Worm (Caenorhabditis elegans): ENCODE results near the gene nstp-8.

Gene nstp-8

DNA sequence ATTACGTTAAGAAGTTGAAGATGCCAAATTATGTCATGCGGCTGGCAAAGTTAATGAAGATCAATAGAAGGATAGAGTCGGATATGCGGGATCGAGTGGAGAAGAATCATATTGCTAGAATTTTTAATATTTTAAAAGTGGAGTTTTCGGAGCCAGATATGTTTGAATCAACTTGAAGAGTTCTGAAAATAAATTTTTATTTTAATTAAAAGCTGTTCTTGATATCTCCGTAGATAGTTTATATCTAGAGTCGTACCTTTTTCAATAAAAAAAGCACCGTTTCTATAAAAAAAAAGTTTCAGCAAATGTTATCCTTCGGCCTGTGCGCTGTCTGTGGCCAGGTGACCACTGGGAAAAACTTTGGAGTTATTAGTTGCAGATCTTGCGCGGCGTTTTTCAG lies 17.7 kb downstream of the nstp-8 start, which contains the start of gene nhr-96 (continued):
- no peak for TF ChIP-seq egl-44 (GFP tag; IDR thresholded peaks at IDR 0.05)
- no peak for TF ChIP-seq ceh-79 (tag; optimal IDR thresholded peaks at IDR 0.05)
- no peak for TF ChIP-seq snpc-3.4 (tag; optimal IDR thresholded peaks at IDR 0.05)
- no peak for TF ChIP-seq akir-1 (GFP tag; optimal IDR thresholded peaks at IDR 0.05)

DNA sequence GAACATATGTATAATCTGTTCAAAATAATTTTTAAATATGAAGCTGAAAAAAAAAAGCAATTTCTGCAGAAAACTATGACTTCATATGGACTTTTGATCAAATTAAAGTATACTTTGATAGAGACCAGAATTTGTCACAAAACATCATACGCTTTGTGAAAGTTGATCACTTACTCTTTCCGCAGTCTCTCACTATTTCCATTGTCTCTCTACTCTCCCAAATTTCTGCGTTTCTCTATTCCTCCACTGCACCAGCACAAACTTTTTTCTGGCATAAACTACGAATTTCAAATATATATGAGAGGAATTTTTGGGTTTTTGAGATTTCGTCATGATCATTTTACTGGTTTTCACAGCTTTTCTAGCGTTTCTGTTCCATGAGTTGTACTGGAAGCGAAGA lies 20.4 kb downstream of the nstp-8 start, which contains the start of gene cyp-33C4:
Gene cyp-33C4 (plus strand): TSS at position 293 of the 400 bp plus-strand sequence.
- TF ChIP-seq cebp-1 (GFP tag; IDR thresholded peaks at IDR 0.05) (0 out of 2 replicates have a peak, but pooled peaks have one; percentile 27), cebp-1 (tag; optimal IDR thresholded peaks at IDR 0.05) (peak; percentile 55), snpc-1.1 (tag; optimal IDR thresholded peaks at IDR 0.05; ENCODE audit: insufficient read depth) (no peak), nhr-80 (tag; optimal IDR thresholded peaks at IDR 0.05) (peak; percentile 33), hmg-1.2 (GFP tag; IDR thresholded peaks at IDR 0.05) (peak; percentile 71; the same call in 1 of the 2 replicates)

DNA sequence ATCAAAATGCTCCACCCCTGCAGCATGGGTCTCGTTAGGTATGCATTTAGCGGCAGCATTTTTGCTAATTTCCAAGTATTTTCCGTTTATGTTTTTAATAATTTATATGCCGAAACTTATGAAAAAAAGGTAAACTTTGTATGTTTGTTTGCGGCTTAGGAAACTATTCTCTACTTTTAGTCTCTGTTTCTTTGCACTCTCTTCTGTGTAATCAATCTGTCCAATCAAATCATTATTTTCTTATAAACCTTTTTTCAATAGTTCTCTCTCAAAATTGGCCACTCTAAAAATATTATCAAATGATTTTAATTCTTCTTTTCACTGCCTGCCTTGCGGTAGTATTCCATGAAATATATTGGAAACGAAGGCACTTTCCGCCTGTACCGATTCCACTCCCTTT lies 22.6 kb downstream of the nstp-8 start:
- TF ChIP-seq T26A5.8 (tag; optimal IDR thresholded peaks at IDR 0.05) (no peak), tlf-1 (GFP tag; optimal IDR thresholded peaks at IDR 0.05) (no peak), T07F8.4 (tag; optimal IDR thresholded peaks at IDR 0.05) (no peak), unc-130 (GFP tag; optimal IDR thresholded peaks at IDR 0.05) (no peak)

DNA sequence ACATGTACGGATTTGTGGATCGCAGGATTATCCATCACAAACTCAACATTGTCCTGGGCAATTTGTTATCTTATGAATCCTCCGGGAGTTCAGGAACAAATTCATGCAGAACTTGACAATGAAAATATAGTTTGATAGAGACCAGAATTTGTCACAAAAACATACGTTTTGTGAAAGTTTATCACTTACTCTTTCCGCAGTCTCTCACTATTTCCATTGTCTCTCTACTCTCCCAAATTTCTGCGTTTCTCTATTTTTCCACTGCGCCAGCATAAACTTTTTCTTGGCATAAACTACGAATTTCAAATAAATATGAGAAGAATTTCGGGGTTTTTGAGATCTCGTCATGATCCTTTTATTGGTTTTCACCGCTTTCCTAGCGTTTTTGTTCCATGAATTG lies 27.2 kb downstream of the nstp-8 start, which contains the start of gene cyp-33C3:
Gene cyp-33C3 (plus strand): TSS at position 149 of the 400 bp plus-strand sequence.
- TF ChIP-seq hmg-1.2 (GFP tag; IDR thresholded peaks at IDR 0.05) = peak; percentile 41; the same call in 1 of the 2 replicates
- no peak for TF ChIP-seq ztf-6 (GFP tag; IDR thresholded peaks at IDR 0.05)
- TF ChIP-seq T07F8.4 (tag; optimal IDR thresholded peaks at IDR 0.05) = no peak

DNA sequence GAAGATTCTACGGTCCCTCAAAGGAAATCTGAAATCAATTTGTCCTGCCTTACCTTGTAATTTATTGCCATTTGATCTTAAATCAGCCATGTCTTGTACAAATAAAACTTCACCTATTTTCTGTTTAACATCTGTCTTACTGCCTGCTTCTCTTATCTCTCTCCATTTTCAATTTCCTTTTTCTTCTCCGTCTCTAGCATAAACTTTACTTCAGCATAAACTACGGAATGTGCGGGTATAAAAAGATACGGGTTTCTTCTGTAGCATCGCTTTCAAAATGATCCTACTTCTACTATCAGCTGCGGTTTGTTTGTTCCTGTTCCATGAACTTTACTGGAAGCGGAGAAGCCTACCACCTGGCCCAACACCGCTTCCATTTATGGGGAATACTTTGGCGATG lies 29.3 kb downstream of the nstp-8 start, which contains the start of gene cyp-33C5:
Gene cyp-33C5 (plus strand): TSS at position 254 of the 400 bp plus-strand sequence.
- TF ChIP-seq ztf-26 (tag; optimal IDR thresholded peaks at IDR 0.05) (no peak), nhr-80 (tag; optimal IDR thresholded peaks at IDR 0.05) (peak; percentile 4), F55B11.4 (tag; optimal IDR thresholded peaks at IDR 0.05; ENCODE audit: borderline replicate concordance, insufficient read depth) (no peak), ztf-6 (GFP tag; IDR thresholded peaks at IDR 0.05) (no peak), hmg-1.2 (GFP tag; IDR thresholded peaks at IDR 0.05) (peak; percentile 80; the same call in 1 of the 2 replicates)

DNA sequence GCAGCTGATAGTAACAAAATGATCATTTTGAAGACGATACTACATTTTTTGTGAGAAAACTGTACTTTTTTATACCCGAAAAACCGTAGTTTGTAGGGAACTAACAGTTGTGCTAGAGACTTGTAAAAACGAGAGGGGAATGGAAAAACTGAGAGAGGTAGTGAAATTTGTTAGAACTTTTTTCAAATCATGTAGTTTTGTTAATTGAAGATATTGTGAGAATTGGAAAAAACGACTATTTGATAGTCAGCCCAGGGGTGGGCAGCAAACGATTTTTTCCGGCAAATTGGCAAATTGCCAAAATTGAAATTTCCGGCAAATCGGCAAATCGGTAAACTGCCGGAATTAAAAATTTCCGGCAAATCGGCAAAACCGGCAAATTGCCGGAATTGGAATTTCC lies 33.9 kb downstream of the nstp-8 start, which contains the start of gene cyp-33C6:
Gene cyp-33C6 (minus strand): TSS at position 101 of the 400 bp plus-strand sequence.
- TF ChIP-seq ztf-26 (tag; optimal IDR thresholded peaks at IDR 0.05) = no peak
- TF ChIP-seq ama-1 (optimal IDR thresholded peaks at IDR 0.05) = no peak
- no peak for TF ChIP-seq ama-1 (GFP tag; optimal IDR thresholded peaks at IDR 0.05)
- TF ChIP-seq sea-2 (GFP tag; IDR thresholded peaks at IDR 0.05) = no peak
- no peak for TF ChIP-seq let-607 (tag; optimal IDR thresholded peaks at IDR 0.05)
- no peak for TF ChIP-seq snpc-1.3 (tag; optimal IDR thresholded peaks at IDR 0.05; ENCODE audit: insufficient read depth)
- TF ChIP-seq K11D2.4 (GFP tag; IDR thresholded peaks at IDR 0.05) = no peak
- TF ChIP-seq ztf-18 (tag; optimal IDR thresholded peaks at IDR 0.05) = no peak
- no peak for TF ChIP-seq mel-28 (tag; optimal IDR thresholded peaks at IDR 0.05; ENCODE audit: borderline replicate concordance)
- TF ChIP-seq F10E7.11 (tag; optimal IDR thresholded peaks at IDR 0.05) = no peak
- TF ChIP-seq snpc-3.4 (tag; optimal IDR thresholded peaks at IDR 0.05) = no peak
- no peak for TF ChIP-seq unc-130 (GFP tag; optimal IDR thresholded peaks at IDR 0.05)
- TF ChIP-seq hmg-20 (GFP tag; IDR thresholded peaks at IDR 0.05) = no peak
- no peak for TF ChIP-seq nfya-2 (GFP tag; IDR thresholded peaks at IDR 0.05)
- TF ChIP-seq lin-26 (GFP tag; IDR thresholded peaks at IDR 0.05) = no peak
